Fruit fly (Drosophila melanogaster): ENCODE measurements around the gene Jasper.
A peak's percentile ranks its signal among the peaks of the same experiment; 100 is the strongest.

Jasper gene

DNA sequence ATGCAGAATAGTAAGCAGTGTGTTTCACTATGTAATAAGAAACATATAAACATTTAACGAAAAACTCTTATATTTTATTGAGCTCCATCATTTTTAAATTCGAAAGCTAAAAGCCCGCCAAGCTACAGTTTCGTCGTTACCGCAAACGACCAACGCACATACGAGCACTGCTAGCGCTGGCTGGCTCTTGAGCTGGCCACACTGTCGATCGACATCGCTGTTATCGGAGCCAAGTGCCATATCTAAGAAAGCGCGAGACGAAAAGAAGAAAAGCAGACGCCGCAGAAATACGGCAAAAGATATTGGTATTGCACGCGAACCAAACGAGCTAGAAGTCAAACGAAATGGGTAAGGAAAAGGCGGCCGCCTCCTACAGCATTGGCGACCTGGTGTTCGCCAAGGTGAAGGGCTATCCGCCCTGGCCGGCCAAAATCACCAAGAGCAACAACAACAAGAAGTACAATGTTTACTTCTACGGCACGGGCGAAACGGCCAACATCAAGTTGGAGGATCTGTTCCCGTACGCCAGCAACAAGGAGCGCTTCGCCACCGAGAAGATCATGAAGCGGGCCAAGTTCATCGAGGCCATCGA is at the start of gene Jasper (continued):
- no peak for TF ChIP-seq CG14441 (GFP tag; IDR thresholded peaks at IDR 0.05)
- TF ChIP-seq crc (GFP tag; optimal IDR thresholded peaks at IDR 0.05): no peak
- TF ChIP-seq CG31388 (GFP tag; optimal IDR thresholded peaks at IDR 0.05): no peak
- peak; percentile 13; the same call in 1 of the 2 replicates for TF ChIP-seq vvl (GFP tag; IDR thresholded peaks at IDR 0.05)
- TF ChIP-seq jumu (GFP tag; optimal IDR thresholded peaks at IDR 0.05): peak; percentile 41
- peak; percentile 45; the same call in 1 of the 2 replicates for TF ChIP-seq CG9932 (GFP tag; IDR thresholded peaks at IDR 0.05)
- no peak for TF ChIP-seq sima (GFP tag; optimal IDR thresholded peaks at IDR 0.05)
- TF ChIP-seq Nf-YB (GFP tag; optimal IDR thresholded peaks at IDR 0.05): no peak
- 0 out of 2 replicates have a peak, but pooled peaks have one; percentile 18 for TF ChIP-seq CG6272 (GFP tag; IDR thresholded peaks at IDR 0.05)
- peak; percentile 58 for TF ChIP-seq CG13624 (GFP tag; optimal IDR thresholded peaks at IDR 0.05)
- TF ChIP-seq CG6791 (GFP tag; IDR thresholded peaks at IDR 0.05; ENCODE audit: partially characterized antibody): peak; percentile 59
- no peak for TF ChIP-seq CG42726 (GFP tag; IDR thresholded peaks at IDR 0.05; ENCODE audit: partially characterized antibody)
- no peak for TF ChIP-seq Ravus (GFP tag; IDR thresholded peaks at IDR 0.05)
- TF ChIP-seq Spps (tag; optimal IDR thresholded peaks at IDR 0.05): no peak
- peak; percentile 52; the same call in 1 of the 2 replicates for TF ChIP-seq bbx (GFP tag; IDR thresholded peaks at IDR 0.05; ENCODE audit: partially characterized antibody)
- peak; percentile 18 for TF ChIP-seq CG10654 (GFP tag; optimal IDR thresholded peaks at IDR 0.05)
- no peak for TF ChIP-seq Tbp (GFP tag; optimal IDR thresholded peaks at IDR 0.05)
- TF ChIP-seq CG6254 (GFP tag; optimal IDR thresholded peaks at IDR 0.05): peak; percentile 71
- no peak for TF ChIP-seq slp2 (GFP tag; optimal IDR thresholded peaks at IDR 0.05)
- TF ChIP-seq CG7556 (GFP tag; optimal IDR thresholded peaks at IDR 0.05): no peak
- no peak for TF ChIP-seq Ada2b (GFP tag; IDR thresholded peaks at IDR 0.05)
- TF ChIP-seq Adf1 (GFP tag; IDR thresholded peaks at IDR 0.05): peak; percentile 20; the same call in 1 of the 2 replicates
- no peak for TF ChIP-seq nau (GFP tag; optimal IDR thresholded peaks at IDR 0.05)
- TF ChIP-seq Hsf (GFP tag; optimal IDR thresholded peaks at IDR 0.05): peak; percentile 31
- peak; percentile 95 for TF ChIP-seq CG9797 (GFP tag; optimal IDR thresholded peaks at IDR 0.05)
- TF ChIP-seq sug (tag; optimal IDR thresholded peaks at IDR 0.05): peak; percentile 51
- TF ChIP-seq lmd (GFP tag; IDR thresholded peaks at IDR 0.05): no peak
- peak; percentile 23 for TF ChIP-seq B-H2 (GFP tag; optimal IDR thresholded peaks at IDR 0.05)
- peak; percentile 62 for TF ChIP-seq Sry-β (GFP tag; optimal IDR thresholded peaks at IDR 0.05)
- peak; percentile 14 for TF ChIP-seq zfh2 (GFP tag; optimal IDR thresholded peaks at IDR 0.05)
- TF ChIP-seq zen (tag; optimal IDR thresholded peaks at IDR 0.05): peak; percentile 8
- no peak for TF ChIP-seq CG3407 (GFP tag; optimal IDR thresholded peaks at IDR 0.05)
- peak; percentile 81 for TF ChIP-seq trem (tag; optimal IDR thresholded peaks at IDR 0.05)
- peak; percentile 90 for TF ChIP-seq MBD-R2 (GFP tag; IDR thresholded peaks at IDR 0.05)

DNA sequence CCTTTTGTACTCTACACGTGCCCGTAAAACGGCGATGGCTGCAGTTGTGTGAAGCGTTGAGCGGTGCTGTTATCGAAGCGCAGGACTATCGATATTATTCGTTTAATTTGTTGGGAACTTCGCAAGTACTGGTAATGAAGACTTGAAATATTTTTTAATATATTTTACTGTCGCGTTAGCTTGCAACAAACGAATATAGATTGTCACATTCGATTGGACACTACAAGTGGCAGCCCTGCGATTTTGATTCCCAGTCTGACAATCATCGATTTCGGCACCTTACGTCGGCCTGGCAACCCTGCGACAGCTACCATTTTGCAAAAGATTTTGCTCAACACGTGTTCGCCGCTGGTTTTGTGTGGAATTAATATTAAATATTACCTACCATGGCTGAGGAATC is 47.7 kb upstream of the Jasper start, which contains the start of the genes Nlp and Nph:
Gene Nlp, plus strand, starts transcription at position 138 of the 400 bp plus-strand sequence.
Gene Nph, minus strand, starts transcription at position 214 of the 400 bp plus-strand sequence.
- TF ChIP-seq br (optimal IDR thresholded peaks at IDR 0.05) (no peak), scrt (GFP tag; optimal IDR thresholded peaks at IDR 0.05) (peak; percentile 75), stc (GFP tag; IDR thresholded peaks at IDR 0.05) (no peak), sd (tag; optimal IDR thresholded peaks at IDR 0.05) (no peak), row (GFP tag; IDR thresholded peaks at IDR 0.05) (peak; percentile 60), insv (GFP tag; optimal IDR thresholded peaks at IDR 0.05) (peak in 1 of 2 experiments; percentile 9), mld (GFP tag; IDR thresholded peaks at IDR 0.05; ENCODE audit: partially characterized antibody) (peak; percentile 56; the same call in 1 of the 3 replicates), CG12219 (GFP tag; optimal IDR thresholded peaks at IDR 0.05) (no peak), tup (GFP tag; optimal IDR thresholded peaks at IDR 0.05) (no peak), ro (GFP tag; IDR thresholded peaks at IDR 0.05) (no peak), ERR (GFP tag; optimal IDR thresholded peaks at IDR 0.05) (no peak), Stat92E (GFP tag; optimal IDR thresholded peaks at IDR 0.05) (no peak), z (GFP tag; IDR thresholded peaks at IDR 0.05) (no peak), CG6791 (GFP tag; IDR thresholded peaks at IDR 0.05; ENCODE audit: partially characterized antibody) (peak; percentile 77), CG17829 (tag; optimal IDR thresholded peaks at IDR 0.05) (peak; percentile 80), CG3281 (GFP tag; optimal IDR thresholded peaks at IDR 0.05) (peak; percentile 39), Mad (GFP tag; optimal IDR thresholded peaks at IDR 0.05) (peak; percentile 41), Dfd (GFP tag; optimal IDR thresholded peaks at IDR 0.05) (no peak), ssp (GFP tag; IDR thresholded peaks at IDR 0.05) (no peak)
